Fruit fly (Drosophila melanogaster): ENCODE data around the gene Cpr65Eb.

- TF ChIP-seq CG12659 (GFP tag; optimal IDR thresholded peaks at IDR 0.05) = no peak
- TF ChIP-seq CG4820 (GFP tag; optimal IDR thresholded peaks at IDR 0.05) = no peak
- no peak for TF ChIP-seq fd64A (GFP tag; optimal IDR thresholded peaks at IDR 0.05)
These were observed at the start of gene Cpr65Eb for dm6 chr3L:7088687-7089086.

All from whole organism, embryonic.